Worm (Caenorhabditis elegans): ENCODE measurements around the gene vps-15.

The vps-15 gene

ce11 chrII:11928752-11929151 is 13.1 kb upstream of the vps-15 start:
- TF ChIP-seq him-1 (tag; optimal IDR thresholded peaks at IDR 0.05) (no peak), dao-5 (tag; optimal IDR thresholded peaks at IDR 0.05) (no peak), W03F9.2 (tag; optimal IDR thresholded peaks at IDR 0.05) (no peak)

- TF ChIP-seq dao-5 (tag; optimal IDR thresholded peaks at IDR 0.05) (no peak), W03F9.2 (tag; optimal IDR thresholded peaks at IDR 0.05) (no peak), him-1 (tag; optimal IDR thresholded peaks at IDR 0.05) (no peak)
Observed at ce11 chrII:11926501-11926900, 10.8 kb upstream of the vps-15 start.

- TF ChIP-seq dao-5 (tag; optimal IDR thresholded peaks at IDR 0.05) (no peak), W03F9.2 (tag; optimal IDR thresholded peaks at IDR 0.05) (no peak), him-1 (tag; optimal IDR thresholded peaks at IDR 0.05) (no peak)
Observed at ce11 chrII:11925203-11925602, 9.6 kb upstream of the vps-15 start.

- TF ChIP-seq dao-5 (tag; optimal IDR thresholded peaks at IDR 0.05) (no peak), him-1 (tag; optimal IDR thresholded peaks at IDR 0.05) (no peak), W03F9.2 (tag; optimal IDR thresholded peaks at IDR 0.05) (no peak)
Observed at ce11 chrII:11923620-11924298, 8.1 kb upstream of the vps-15 start.

ce11 chrII:11922757-11923538 is 7.3 kb upstream of the vps-15 start:
- TF ChIP-seq dao-5 (tag; optimal IDR thresholded peaks at IDR 0.05) (no peak), him-1 (tag; optimal IDR thresholded peaks at IDR 0.05) (no peak), W03F9.2 (tag; optimal IDR thresholded peaks at IDR 0.05) (no peak)

DNA sequence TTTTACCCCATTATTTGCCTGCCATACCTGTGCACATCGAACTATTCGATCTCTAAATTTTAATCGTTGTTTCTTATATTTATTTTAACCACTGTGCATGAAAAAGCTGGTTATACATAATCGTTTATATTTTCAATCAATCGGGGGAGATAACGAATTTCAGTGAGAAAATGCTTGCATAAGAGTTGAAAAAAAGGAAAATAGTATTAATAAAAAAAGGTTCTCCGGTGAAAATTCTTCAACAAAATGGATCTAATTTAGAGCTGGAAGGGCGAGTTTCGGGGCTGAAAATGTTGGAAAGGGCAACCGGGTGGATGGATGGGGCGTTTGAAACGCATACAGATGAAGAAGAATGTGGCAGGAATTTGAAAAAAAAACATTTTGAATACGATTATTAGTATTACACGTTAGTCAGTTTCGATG is 1.9 kb upstream of the vps-15 start:
- TF ChIP-seq him-1 (tag; optimal IDR thresholded peaks at IDR 0.05), result no peak
- peak; percentile 36 for TF ChIP-seq dao-5 (tag; optimal IDR thresholded peaks at IDR 0.05)
- TF ChIP-seq W03F9.2 (tag; optimal IDR thresholded peaks at IDR 0.05), result no peak

DNA sequence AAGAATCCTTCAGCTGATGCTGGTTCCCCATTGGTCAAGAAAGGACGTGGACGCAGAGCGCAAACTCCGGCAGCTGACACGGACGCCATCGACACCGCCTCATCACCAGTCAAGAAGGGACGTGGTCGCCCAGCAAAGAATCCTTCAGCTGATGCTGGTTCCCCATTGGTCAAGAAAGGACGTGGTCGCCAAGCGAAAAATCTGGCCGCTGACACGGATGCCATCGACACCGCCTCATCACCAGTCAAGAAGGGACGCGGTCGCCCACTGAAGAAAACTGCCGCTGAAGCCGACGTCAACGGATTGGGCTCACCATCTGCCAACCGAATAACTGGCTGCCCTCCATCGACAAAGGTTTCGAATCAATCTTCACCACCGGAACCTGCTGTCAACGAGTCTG is 1.3 kb upstream of the vps-15 start:
- TF ChIP-seq him-1 (tag; optimal IDR thresholded peaks at IDR 0.05) (no peak), W03F9.2 (tag; optimal IDR thresholded peaks at IDR 0.05) (no peak), dao-5 (tag; optimal IDR thresholded peaks at IDR 0.05) (no peak)

DNA sequence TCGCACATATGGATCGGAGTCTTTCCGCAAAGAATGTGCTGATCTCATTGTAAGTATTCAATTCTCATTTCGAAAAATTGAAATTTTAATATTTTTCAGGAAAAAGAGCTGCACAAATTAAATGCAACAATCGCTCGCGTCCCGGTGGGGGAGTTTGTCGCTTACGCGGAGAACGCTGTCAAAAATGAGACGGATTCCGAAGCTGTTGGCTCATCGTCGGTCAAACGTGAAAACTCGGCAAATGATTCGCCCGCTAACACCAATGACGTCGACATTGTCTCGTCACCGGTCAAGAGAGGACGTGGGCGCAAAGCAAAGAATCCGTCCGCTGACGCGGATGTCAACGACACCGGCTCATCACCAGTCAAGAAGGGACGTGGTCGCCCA is 896 bp upstream of the vps-15 start:
- TF ChIP-seq dao-5 (tag; optimal IDR thresholded peaks at IDR 0.05) (no peak), him-1 (tag; optimal IDR thresholded peaks at IDR 0.05) (no peak), W03F9.2 (tag; optimal IDR thresholded peaks at IDR 0.05) (no peak)

DNA sequence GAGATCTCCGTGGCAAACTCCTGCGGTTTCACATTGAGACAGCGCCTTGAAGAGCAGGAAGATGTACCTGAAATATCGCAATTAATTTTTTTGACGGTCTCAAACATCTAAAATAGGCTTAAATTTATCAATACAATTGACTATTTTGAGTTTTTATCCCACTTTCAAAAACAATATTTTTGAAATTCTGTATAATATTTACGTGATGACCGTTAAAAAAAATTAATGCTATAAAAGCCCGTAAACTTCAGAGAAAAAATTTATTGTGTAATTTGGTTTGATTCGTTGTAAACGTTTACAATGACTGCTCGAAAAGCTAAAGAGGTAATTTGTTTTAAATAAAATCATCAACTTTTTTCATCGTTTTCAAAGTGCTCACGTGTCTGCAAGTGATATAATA is 1.3 kb downstream of the vps-15 start, which contains the start of gene ZK930.7:
ZK930.7 (plus strand) TSS at position 301 of the 400 bp plus-strand sequence.
- TF ChIP-seq W03F9.2 (tag; optimal IDR thresholded peaks at IDR 0.05) (no peak), dao-5 (tag; optimal IDR thresholded peaks at IDR 0.05) (no peak), him-1 (tag; optimal IDR thresholded peaks at IDR 0.05) (no peak)

ce11 chrII:11910569-11910968 is 5.1 kb downstream of the vps-15 start:
- TF ChIP-seq W03F9.2 (tag; optimal IDR thresholded peaks at IDR 0.05) (no peak), dao-5 (tag; optimal IDR thresholded peaks at IDR 0.05) (no peak)

DNA sequence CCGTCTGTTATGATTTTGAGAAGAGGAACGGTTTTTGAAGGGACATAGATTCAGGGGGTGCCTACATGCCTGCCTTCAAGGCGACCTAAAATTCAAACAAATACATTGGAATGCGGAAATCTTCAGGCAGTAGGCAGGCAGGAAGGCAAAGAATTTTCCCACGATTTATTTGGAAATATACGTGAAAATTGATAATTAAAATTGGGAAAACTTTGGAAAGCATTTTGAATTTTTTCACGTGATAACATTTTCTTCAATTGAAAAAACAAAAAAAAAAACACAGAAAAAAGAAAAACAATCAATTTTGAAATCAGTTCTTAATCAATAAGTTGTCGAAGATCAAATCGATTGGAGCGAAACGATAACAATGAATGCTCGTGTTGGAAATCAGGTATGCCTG is 9.4 kb downstream of the vps-15 start, which contains the start of gene ZK930.4:
ZK930.4 (plus strand) TSS at position 301 of the 400 bp plus-strand sequence.
- TF ChIP-seq dao-5 (tag; optimal IDR thresholded peaks at IDR 0.05), result no peak
- no peak for TF ChIP-seq him-1 (tag; optimal IDR thresholded peaks at IDR 0.05)
- no peak for TF ChIP-seq W03F9.2 (tag; optimal IDR thresholded peaks at IDR 0.05)

ce11 chrII:11905023-11905422 is 10.6 kb downstream of the vps-15 start:
- no peak for TF ChIP-seq dao-5 (tag; optimal IDR thresholded peaks at IDR 0.05)
- no peak for TF ChIP-seq W03F9.2 (tag; optimal IDR thresholded peaks at IDR 0.05)
- TF ChIP-seq him-1 (tag; optimal IDR thresholded peaks at IDR 0.05), result no peak

DNA sequence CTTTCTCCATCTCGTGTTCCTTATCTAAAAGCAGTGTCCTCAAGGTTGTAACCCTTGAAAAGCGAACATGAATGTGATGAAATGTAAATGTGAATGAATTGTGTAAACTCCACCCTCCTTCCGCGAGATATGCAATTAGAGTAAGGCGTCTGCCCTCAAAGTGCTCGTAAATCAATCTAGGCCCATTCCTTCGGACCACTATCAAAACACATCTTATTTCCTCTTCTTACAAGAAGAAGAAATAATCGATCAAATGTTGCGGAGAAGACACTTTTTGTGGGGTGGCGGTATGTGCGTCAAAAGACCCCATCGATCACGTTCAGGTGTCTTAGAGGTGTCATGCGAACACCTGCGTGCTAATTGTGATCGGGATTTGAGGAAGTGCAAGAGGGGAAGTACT is 13.4 kb downstream of the vps-15 start:
- no peak for TF ChIP-seq dao-5 (tag; optimal IDR thresholded peaks at IDR 0.05)
- TF ChIP-seq W03F9.2 (tag; optimal IDR thresholded peaks at IDR 0.05), result no peak
- no peak for TF ChIP-seq him-1 (tag; optimal IDR thresholded peaks at IDR 0.05)

DNA sequence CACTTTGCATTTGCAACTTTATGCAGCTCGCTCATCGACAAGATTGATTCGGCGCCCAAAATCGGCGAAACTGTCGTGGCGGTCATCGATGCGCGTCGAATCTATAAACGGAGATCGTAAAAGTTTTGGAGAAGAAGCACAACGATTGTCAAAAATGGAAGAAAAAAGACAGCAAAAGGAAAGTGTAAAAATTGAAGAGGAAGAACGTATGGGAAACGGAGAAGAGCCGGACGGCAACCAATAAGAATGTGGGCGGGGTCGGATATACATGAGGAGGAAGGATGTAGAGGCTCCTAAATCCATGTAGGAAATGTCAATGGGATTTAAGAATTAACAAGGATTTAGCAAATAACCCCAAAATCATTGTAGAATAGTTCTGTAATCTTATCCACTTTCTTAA is 14.5 kb downstream of the vps-15 start, which contains the start of gene vab-23:
vab-23 (minus strand) TSS at position 101 of the 400 bp plus-strand sequence.
- TF ChIP-seq W03F9.2 (tag; optimal IDR thresholded peaks at IDR 0.05), result no peak
- no peak for TF ChIP-seq him-1 (tag; optimal IDR thresholded peaks at IDR 0.05)
- no peak for TF ChIP-seq dao-5 (tag; optimal IDR thresholded peaks at IDR 0.05)

All from whole organism, L4/young adult.